Worm (Caenorhabditis elegans) whole organism, L4/young adult: ENCODE results near the gene col-89.

Experiments
- dao-5 ChIP-seq: sonication (generic microtip); optimal IDR thresholded peaks from 2 replicates; lab custom pipeline; 2016; ENCODE audit warnings: missing genotype, missing genetic modification characterization, moderate library complexity, missing compliant biosample characterization
- him-1 ChIP-seq: sonication (generic microtip); optimal IDR thresholded peaks from 2 replicates; lab custom pipeline; 2016; ENCODE audit warnings: missing genotype, missing genetic modification reagents, missing genetic modification characterization, missing compliant biosample characterization

DNA sequence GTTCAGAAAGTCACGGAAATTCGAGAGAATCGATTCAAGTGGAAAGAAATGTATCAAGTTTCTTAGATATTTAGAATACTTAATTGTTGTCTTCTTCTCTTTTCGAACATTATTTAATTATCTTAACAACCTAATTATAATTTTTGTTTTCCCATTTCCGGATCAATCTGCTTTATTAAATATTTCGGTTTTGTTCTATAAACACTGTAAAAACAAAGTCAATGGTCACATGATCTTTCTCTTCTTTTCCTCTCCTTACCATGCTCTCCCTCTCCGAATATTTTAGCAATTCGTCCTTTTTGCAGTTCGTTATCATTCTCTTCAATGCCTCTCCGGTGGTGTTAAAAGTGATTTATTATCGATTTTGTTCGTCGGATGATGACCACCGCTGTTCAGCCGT is 48.6 kb downstream of the col-89 start, which contains the start of gene tag-325:
- TF ChIP-seq dao-5 (tag; lab: Kevin White, UChicago) (no peak), him-1 (tag; lab: Kevin White, UChicago) (no peak)
